Worm (Caenorhabditis elegans): Measurements from ENCODE around the gene fbxb-58.

DNA sequence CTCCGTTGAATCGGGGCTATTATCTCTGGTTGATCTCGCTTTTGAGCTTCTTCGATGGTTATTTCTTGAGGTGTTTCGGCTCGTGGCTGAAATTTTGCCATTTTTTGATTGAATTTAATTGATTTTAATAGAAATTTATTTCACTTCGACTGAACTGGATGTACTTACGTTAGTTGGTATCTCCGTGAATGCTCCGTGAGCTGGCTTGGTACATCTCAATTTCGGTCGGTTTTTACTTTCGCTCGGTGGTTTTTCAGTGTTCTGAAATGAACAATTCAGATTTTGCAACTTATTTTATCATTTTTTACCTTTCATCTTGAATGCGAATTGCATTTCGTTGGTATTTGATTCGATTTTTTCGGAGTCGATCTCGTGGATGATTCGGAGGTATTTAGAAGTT, 37.0 kb downstream of the fbxb-58 start, which contains the start of gene R09H3.2:
- TF ChIP-seq snpc-4 (GFP tag; optimal IDR thresholded peaks at IDR 0.05) (no peak), snpc-4 (tag; optimal IDR thresholded peaks at IDR 0.05) (no peak), sea-2 (GFP tag; IDR thresholded peaks at IDR 0.05) (no peak), unc-62 (GFP tag; optimal IDR thresholded peaks at IDR 0.05) (no peak), efl-1 (GFP tag; optimal IDR thresholded peaks at IDR 0.05) (no peak), Y67H2A.10 (GFP tag; conservative IDR thresholded peaks at IDR 0.05) (no peak), ztf-28 (GFP tag; IDR thresholded peaks at IDR 0.05) (no peak), pha-4 (tag; optimal IDR thresholded peaks at IDR 0.05) (no peak), dpl-1 (GFP tag; optimal IDR thresholded peaks at IDR 0.05) (no peak), F10E7.11 (tag; optimal IDR thresholded peaks at IDR 0.05) (no peak), ztf-22 (GFP tag; optimal IDR thresholded peaks at IDR 0.05) (no peak), egrh-3 (GFP tag; IDR thresholded peaks at IDR 0.05) (no peak), cebp-2 (GFP tag; IDR thresholded peaks at IDR 0.05) (no peak)

Measured in whole organism, young adult.